Worm (Caenorhabditis elegans) whole organism, young adult: ENCODE results near the gene K04B12.2.
A peak's percentile ranks its signal among the peaks of the same experiment; 100 is the strongest.

Experiments
- B0035.1 ChIP-seq: sonication (generic microtip); optimal IDR thresholded peaks from 2 replicates; lab custom pipeline; 2016; ENCODE audit warnings: missing genetic modification characterization, mild to moderate bottlenecking, missing compliant biosample characterization, missing genotype, missing genetic modification reagents
- B0336.3 ChIP-seq: fragments of 200-800 bp; sonication (Bioruptor generic); IDR thresholded peaks from 2 replicates; pipeline ENCODE4 v1.3.6; 2022; ENCODE audit warnings: missing genetic modification characterization, missing compliant biosample characterization
- D2030.7 ChIP-seq: fragments of 200-800 bp; sonication (Bioruptor generic); IDR thresholded peaks from 2 replicates; pipeline ENCODE4 v1.3.6; 2022; ENCODE audit warnings: missing genetic modification reagents, missing genetic modification characterization, missing compliant biosample characterization
- F10E7.11 ChIP-seq: sonication (generic microtip); optimal IDR thresholded peaks from 2 replicates; lab custom pipeline; 2017; ENCODE audit warnings: mild to moderate bottlenecking, missing genetic modification characterization, moderate library complexity, missing compliant biosample characterization
- F23B12.7 ChIP-seq: sonication (generic microtip); optimal IDR thresholded peaks from 2 replicates; lab custom pipeline; 2017; ENCODE audit warnings: missing genetic modification characterization, mild to moderate bottlenecking, missing compliant biosample characterization, antibody characterized with exemption, moderate library complexity; ENCODE audit not compliant: insufficient read depth
- F39B2.1 ChIP-seq: fragments of 200-800 bp; sonication (Bioruptor generic); IDR thresholded peaks from 2 replicates; pipeline ENCODE4 v1.3.6; 2022; ENCODE audit warnings: missing genetic modification reagents, missing genetic modification characterization, missing compliant biosample characterization
- K11D2.4 ChIP-seq: fragments of 200-800 bp; sonication (Bioruptor generic); IDR thresholded peaks from 2 replicates; pipeline ENCODE4 v1.3.6; 2022; ENCODE audit warnings: missing genetic modification reagents, missing genetic modification characterization, missing compliant biosample characterization
- Y53F4B.3 ChIP-seq: fragments of 200-800 bp; sonication (Bioruptor generic); IDR thresholded peaks from 2 replicates; pipeline ENCODE4 v1.3.6; 2022; ENCODE audit warnings: missing genetic modification reagents, missing genetic modification characterization, missing compliant biosample characterization
- Y56A3A.18 ChIP-seq: fragments of 200-800 bp; sonication (Bioruptor generic); IDR thresholded peaks from 2 replicates; pipeline ENCODE4 v1.3.6; 2022; ENCODE audit warnings: missing genetic modification reagents, missing genetic modification characterization, missing compliant biosample characterization
- ZK185.1 ChIP-seq: sonication (generic microtip); optimal IDR thresholded peaks from 2 replicates; lab custom pipeline; 2016; ENCODE audit warnings: mild to moderate bottlenecking, missing genetic modification characterization, missing compliant biosample characterization; ENCODE audit not compliant: poor library complexity, severe bottlenecking
- akir-1 ChIP-seq: fragments of 200-800 bp; sonication (Bioruptor generic); optimal IDR thresholded peaks from 2 replicates; lab custom pipeline; 2018; ENCODE audit warnings: mild to moderate bottlenecking, missing genetic modification characterization, moderate library complexity, missing compliant biosample characterization
- ama-1 ChIP-seq, 3 experiments: fragments of 150-350 bp in 1 of 3; sonication (generic microtip) in 2 of 3; optimal IDR thresholded peaks; 2 replicates each; lab custom pipeline; 2014 to 2018; ENCODE audit warnings: missing biosample characterization in 2 of 3, missing genetic modification characterization in 2 of 3, missing genetic modification reagents in 2 of 3
- atf-7 ChIP-seq: sonication (generic microtip); optimal IDR thresholded peaks from 2 replicates; lab custom pipeline; 2017; ENCODE audit warnings: mild to moderate bottlenecking, missing genetic modification characterization, missing compliant biosample characterization
- athp-1 ChIP-seq: sonication (generic microtip); optimal IDR thresholded peaks from 2 replicates; lab custom pipeline; 2017; ENCODE audit warnings: mild to moderate bottlenecking, missing genetic modification characterization, missing compliant biosample characterization
- attf-6 ChIP-seq: fragments of 200-800 bp; sonication (Bioruptor generic); IDR thresholded peaks from 2 replicates; pipeline ENCODE4 v1.3.6; 2022; ENCODE audit warnings: missing genetic modification reagents, missing genetic modification characterization, missing compliant biosample characterization
- ccch-3 ChIP-seq: fragments of 200-800 bp; sonication (Bioruptor generic); optimal IDR thresholded peaks from 2 replicates; lab custom pipeline; 2018; ENCODE audit warnings: mild to moderate bottlenecking, missing genetic modification characterization, missing compliant biosample characterization
- ceh-27 ChIP-seq: fragments of 200-800 bp; sonication (Bioruptor generic); optimal IDR thresholded peaks from 2 replicates; lab custom pipeline; 2018; ENCODE audit warnings: mild to moderate bottlenecking, missing genetic modification characterization, moderate library complexity, missing compliant biosample characterization
- ceh-91 ChIP-seq: fragments of 200-800 bp; sonication (Bioruptor generic); IDR thresholded peaks from 2 replicates; pipeline ENCODE4 v1.3.6; 2022; ENCODE audit warnings: missing genetic modification reagents, missing genetic modification characterization, missing compliant biosample characterization
- chd-7 ChIP-seq: sonication (generic microtip); optimal IDR thresholded peaks from 2 replicates; lab custom pipeline; 2016; ENCODE audit warnings: mild to moderate bottlenecking, missing genetic modification characterization, moderate library complexity, missing compliant biosample characterization
- dpl-1 ChIP-seq: fragments of 150-350 bp; optimal IDR thresholded peaks from 2 replicates; lab custom pipeline; 2014; ENCODE audit warnings: missing biosample characterization, missing genetic modification reagents, missing genetic modification characterization
- egl-18 ChIP-seq: fragments of 200-800 bp; sonication (Bioruptor generic); IDR thresholded peaks from 2 replicates; pipeline ENCODE4 v1.3.6; 2022; ENCODE audit warnings: missing genetic modification reagents, missing genetic modification characterization, missing compliant biosample characterization
- ekl-4 ChIP-seq: fragments of 200-800 bp; sonication (Bioruptor generic); IDR thresholded peaks from 2 replicates; pipeline ENCODE4 v1.3.6; 2022; ENCODE audit warnings: missing genetic modification reagents, missing genetic modification characterization, missing compliant biosample characterization
- hmg-1.2 ChIP-seq: fragments of 200-800 bp; sonication (Bioruptor generic); IDR thresholded peaks from 2 replicates; pipeline ENCODE4 v1.3.6; 2022; ENCODE audit warnings: missing genetic modification reagents, missing genetic modification characterization, missing compliant biosample characterization
- mxl-1 ChIP-seq: sonication (generic microtip); optimal IDR thresholded peaks from 2 replicates; lab custom pipeline; 2016; ENCODE audit warnings: missing genetic modification characterization, missing compliant biosample characterization
- nfyb-1 ChIP-seq: fragments of 200-800 bp; sonication (Bioruptor generic); IDR thresholded peaks from 2 replicates; pipeline ENCODE4 v1.3.6; 2022; ENCODE audit warnings: missing genetic modification reagents, missing genetic modification characterization, missing compliant biosample characterization
- nhr-120 ChIP-seq: fragments of 200-800 bp; sonication (Bioruptor generic); IDR thresholded peaks from 2 replicates; pipeline ENCODE4 v1.3.6; 2022; ENCODE audit warnings: missing genetic modification characterization, missing compliant biosample characterization
- nhr-27 ChIP-seq: fragments of 200-800 bp; sonication (Bioruptor generic); optimal IDR thresholded peaks from 2 replicates; lab custom pipeline; 2018; ENCODE audit warnings: mild to moderate bottlenecking, missing genetic modification characterization, moderate library complexity, missing compliant biosample characterization
- rec-8 ChIP-seq, 2 experiments: sonication (generic microtip); optimal IDR thresholded peaks; 2 replicates each; lab custom pipeline; 2016; ENCODE audit warnings: mild to moderate bottlenecking in 2 of 2, missing genetic modification characterization in 2 of 2, missing genetic modification reagents in 2 of 2, missing genotype in 2 of 2, missing biosample characterization in 1 of 2, missing compliant biosample characterization in 1 of 2, moderate library complexity in 1 of 2
- snpc-1.1 ChIP-seq: sonication (generic microtip); optimal IDR thresholded peaks from 2 replicates; lab custom pipeline; 2017; ENCODE audit warnings: missing genetic modification characterization, mild to moderate bottlenecking, missing compliant biosample characterization, antibody characterized with exemption, moderate library complexity, missing genotype, missing genetic modification reagents; ENCODE audit not compliant: insufficient read depth
- snpc-1.3 ChIP-seq: sonication (generic microtip); optimal IDR thresholded peaks from 2 replicates; lab custom pipeline; 2017; ENCODE audit warnings: missing genetic modification characterization, mild to moderate bottlenecking, missing compliant biosample characterization, antibody characterized with exemption, moderate library complexity, missing genotype, missing genetic modification reagents; ENCODE audit not compliant: insufficient read depth
- somi-1 ChIP-seq: fragments of 200-800 bp; sonication (Bioruptor generic); optimal IDR thresholded peaks from 2 replicates; lab custom pipeline; 2018; ENCODE audit warnings: mild to moderate bottlenecking, missing genetic modification characterization, missing compliant biosample characterization
- sptf-2 ChIP-seq: fragments of 200-800 bp; sonication (Bioruptor generic); optimal IDR thresholded peaks from 2 replicates; lab custom pipeline; 2018; ENCODE audit warnings: mild to moderate bottlenecking, missing genetic modification characterization, missing compliant biosample characterization
- unc-130 ChIP-seq: sonication (generic microtip); optimal IDR thresholded peaks from 2 replicates; lab custom pipeline; 2016; ENCODE audit warnings: missing genetic modification reagents, missing genetic modification characterization, missing compliant biosample characterization
- zfh-2 ChIP-seq: fragments of 200-800 bp; sonication (Bioruptor generic); conservative IDR thresholded peaks from 2 replicates; pipeline ENCODE4 v1.3.6; 2022; ENCODE audit warnings: missing genetic modification reagents, missing genetic modification characterization, missing compliant biosample characterization
- zim-3 ChIP-seq: sonication (generic microtip); optimal IDR thresholded peaks from 2 replicates; lab custom pipeline; 2017; ENCODE audit warnings: mild to moderate bottlenecking, missing genetic modification characterization, moderate library complexity, missing compliant biosample characterization
- ztf-22 ChIP-seq: fragments of 200-800 bp; sonication (Bioruptor generic); optimal IDR thresholded peaks from 2 replicates; lab custom pipeline; 2018; ENCODE audit warnings: mild to moderate bottlenecking, missing genetic modification characterization, moderate library complexity, missing compliant biosample characterization
- ztf-26 ChIP-seq: sonication (generic microtip); optimal IDR thresholded peaks from 2 replicates; lab custom pipeline; 2017; ENCODE audit warnings: missing genetic modification characterization, missing compliant biosample characterization
- ztf-28 ChIP-seq: fragments of 200-800 bp; sonication (Bioruptor generic); IDR thresholded peaks from 2 replicates; pipeline ENCODE4 v1.3.6; 2022; ENCODE audit warnings: missing genetic modification reagents, missing genetic modification characterization, missing compliant biosample characterization
- ztf-3 ChIP-seq: fragments of 200-800 bp; sonication (Bioruptor generic); optimal IDR thresholded peaks from 2 replicates; lab custom pipeline; 2018; ENCODE audit warnings: mild to moderate bottlenecking, missing genetic modification characterization, missing compliant biosample characterization

K04B12.2 gene

ce11 chrII:14406117-14406935 is 31.4 kb downstream of the K04B12.2 start:
- TF ChIP-seq rec-8 (tag; optimal IDR thresholded peaks at IDR 0.05; lab: Kevin White, UChicago) (no peak), ama-1 (optimal IDR thresholded peaks at IDR 0.05; lab: Kevin White, UChicago) (peak; percentile 40), ama-1 (GFP tag; optimal IDR thresholded peaks at IDR 0.05; lab: Kevin White, UChicago) (no peak), F39B2.1 (GFP tag; lab: Robert Waterston, UW) (no peak), Y53F4B.3 (GFP tag; lab: Robert Waterston, UW) (no peak), F10E7.11 (tag; lab: Kevin White, UChicago) (peak; percentile 24), zfh-2 (GFP tag; lab: Robert Waterston, UW) (peak; percentile 75)

- TF ChIP-seq ama-1 (optimal IDR thresholded peaks at IDR 0.05; lab: Kevin White, UChicago) (peak; percentile 90), ama-1 (GFP tag; optimal IDR thresholded peaks at IDR 0.05; lab: Kevin White, UChicago) (no peak), Y56A3A.18 (GFP tag; lab: Robert Waterston, UW) (no peak), attf-6 (GFP tag; lab: Robert Waterston, UW) (no peak), sptf-2 (GFP tag; lab: Kevin White, UChicago) (no peak), ekl-4 (GFP tag; lab: Robert Waterston, UW) (no peak), ZK185.1 (no peak)
Measured at ce11 chrII:14405489-14406059, 32.2 kb downstream of the K04B12.2 start.

- TF ChIP-seq snpc-1.1 (tag; lab: Kevin White, UChicago) (no peak), nhr-120 (GFP tag; lab: Robert Waterston, UW) (no peak), somi-1 (GFP tag; lab: Kevin White, UChicago) (no peak), hmg-1.2 (GFP tag; lab: Robert Waterston, UW) (peak; percentile 82), egl-18 (no peak), mxl-1 (tag; lab: Kevin White, UChicago) (no peak), B0336.3 (GFP tag; lab: Robert Waterston, UW) (0 out of 2 replicates have a peak, but pooled peaks have one; percentile 25), snpc-1.3 (tag; lab: Kevin White, UChicago) (no peak), atf-7 (tag; lab: Kevin White, UChicago) (peak; percentile 90), ztf-28 (0 out of 2 replicates have a peak, but pooled peaks have one; percentile 22), ZK185.1 (no peak), ztf-3 (GFP tag; lab: Kevin White, UChicago) (no peak), ztf-26 (peak; percentile 62), zim-3 (tag; lab: Kevin White, UChicago) (no peak), ztf-22 (no peak), unc-130 (GFP tag; lab: Kevin White, UChicago) (no peak), D2030.7 (0 out of 2 replicates have a peak, but pooled peaks have one; percentile 20), ceh-27 (GFP tag; lab: Kevin White, UChicago) (peak; percentile 19), K11D2.4 (GFP tag; lab: Robert Waterston, UW) (no peak), akir-1 (no peak), ceh-91 (GFP tag; lab: Robert Waterston, UW) (no peak), dpl-1 (GFP tag; lab: Kevin White, UChicago) (no peak), nhr-27 (tag; lab: Kevin White, UChicago) (no peak), nfyb-1 (GFP tag; lab: Robert Waterston, UW) (0 out of 2 replicates have a peak, but pooled peaks have one; percentile 22), B0035.1 (tag; lab: Kevin White, UChicago) (no peak), chd-7 (tag; lab: Kevin White, UChicago) (no peak), ccch-3 (no peak), sptf-2 (GFP tag; lab: Kevin White, UChicago) (no peak), F23B12.7 (tag; lab: Kevin White, UChicago) (peak; percentile 6), athp-1 (tag; lab: Kevin White, UChicago) (no peak)
Measured at ce11 chrII:14404741-14405488, 32.9 kb downstream of the K04B12.2 start.
